Fruit fly (Drosophila melanogaster): Measurements from ENCODE around the gene CG32814.

DNA sequence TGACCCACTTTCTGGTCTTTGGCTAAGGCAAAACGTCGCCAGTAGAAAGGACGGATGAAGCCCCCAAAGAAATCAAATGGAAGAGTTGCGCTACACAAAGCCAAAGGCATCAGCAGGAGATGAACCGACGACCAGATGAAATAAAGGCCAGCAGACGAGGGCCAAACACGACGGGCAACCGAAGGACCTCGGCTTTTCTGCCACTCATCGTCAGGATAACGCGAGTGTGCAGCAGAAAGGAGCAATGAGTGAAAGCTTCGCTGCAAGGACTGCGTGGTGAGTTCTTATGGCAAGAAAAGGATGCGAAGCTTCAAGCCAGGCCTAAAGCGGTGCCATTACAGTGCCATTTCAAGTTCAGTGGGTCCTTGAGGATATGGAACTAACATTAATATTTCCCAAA, 40.6 kb downstream of the CG32814 start:
- TF ChIP-seq pros (GFP tag; optimal IDR thresholded peaks at IDR 0.05) (no peak), repo (GFP tag; optimal IDR thresholded peaks at IDR 0.05) (no peak), caup (GFP tag; optimal IDR thresholded peaks at IDR 0.05; ENCODE audit: severe bottlenecking) (no peak), hbn (GFP tag; IDR thresholded peaks at IDR 0.05; ENCODE audit: partially characterized antibody) (no peak), fd102C (GFP tag; optimal IDR thresholded peaks at IDR 0.05) (no peak), zfh2 (GFP tag; optimal IDR thresholded peaks at IDR 0.05) (no peak), CG14014 (GFP tag; IDR thresholded peaks at IDR 0.05) (no peak)

Measured in whole organism, embryonic.